Fruit fly (Drosophila melanogaster): ENCODE measurements around the gene lin-52.

Gene lin-52

dm6 chrX:5715455-5716227 lies 39.1 kb downstream of the lin-52 start:
- TF ChIP-seq esn (GFP tag; optimal IDR thresholded peaks at IDR 0.05) (peak; percentile 34), salr (GFP tag; optimal IDR thresholded peaks at IDR 0.05) (no peak), Eip93F (GFP tag; optimal IDR thresholded peaks at IDR 0.05) (no peak), Sox14 (GFP tag; optimal IDR thresholded peaks at IDR 0.05) (no peak), CG10669 (GFP tag; optimal IDR thresholded peaks at IDR 0.05) (no peak), fd85E (GFP tag; optimal IDR thresholded peaks at IDR 0.05) (no peak), lz (GFP tag; optimal IDR thresholded peaks at IDR 0.05) (no peak), Sox102F (GFP tag; optimal IDR thresholded peaks at IDR 0.05) (peak; percentile 14), CG8119 (GFP tag; IDR thresholded peaks at IDR 0.05) (0 out of 3 replicates have a peak, but pooled peaks have one; percentile 21), Eip78C (GFP tag) (peak; percentile 52), CG15336 (GFP tag; IDR thresholded peaks at IDR 0.05) (0 out of 2 replicates have a peak, but pooled peaks have one; percentile 31), eg (GFP tag; IDR thresholded peaks at IDR 0.05) (no peak), svp (GFP tag) (peak; percentile 66), Hr4 (GFP tag; optimal IDR thresholded peaks at IDR 0.05) (peak; percentile 1)

DNA sequence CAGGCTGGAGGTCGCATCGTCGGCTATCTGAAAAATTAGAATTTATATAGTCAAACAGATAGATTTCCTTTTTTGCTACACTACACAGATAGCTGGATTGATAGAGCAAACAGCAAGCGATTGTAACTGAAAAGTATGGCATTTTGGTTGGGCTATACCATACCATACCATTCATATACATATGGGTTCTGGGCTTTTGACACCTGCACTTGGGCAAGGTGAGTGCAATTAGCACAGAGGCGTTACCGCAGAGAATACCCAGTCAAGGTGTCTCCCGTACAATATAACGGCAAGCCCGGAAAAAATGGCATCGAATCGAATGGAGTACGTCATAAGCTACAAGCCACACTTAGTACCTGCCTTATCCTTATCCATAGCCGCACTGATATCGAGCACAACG lies 40.0 kb downstream of the lin-52 start:
- no peak for TF ChIP-seq fkh (GFP tag; optimal IDR thresholded peaks at IDR 0.05)
- no peak for TF ChIP-seq OdsH (GFP tag; optimal IDR thresholded peaks at IDR 0.05)
- TF ChIP-seq CG8119 (GFP tag; IDR thresholded peaks at IDR 0.05): no peak
- no peak for TF ChIP-seq CG6854 (GFP tag; optimal IDR thresholded peaks at IDR 0.05)
- TF ChIP-seq fd59A (GFP tag; optimal IDR thresholded peaks at IDR 0.05): no peak

dm6 chrX:5712966-5713365 lies 41.8 kb downstream of the lin-52 start:
- peak; percentile 22; the same call in 1 of the 3 replicates for TF ChIP-seq CG6163 (GFP tag; IDR thresholded peaks at IDR 0.05)
- no peak for TF ChIP-seq salr (GFP tag; optimal IDR thresholded peaks at IDR 0.05)
- TF ChIP-seq fd59A (GFP tag; optimal IDR thresholded peaks at IDR 0.05): no peak
- no peak for TF ChIP-seq topi (GFP tag; optimal IDR thresholded peaks at IDR 0.05)
- no peak for TF ChIP-seq dsx (GFP tag; optimal IDR thresholded peaks at IDR 0.05; ENCODE audit: poor library complexity, severe bottlenecking)
- TF ChIP-seq Hr38 (GFP tag; optimal IDR thresholded peaks at IDR 0.05): no peak
- peak; percentile 13 for TF ChIP-seq Eip78C (GFP tag)
- no peak for TF ChIP-seq vri (GFP tag; optimal IDR thresholded peaks at IDR 0.05)
- peak; percentile 65 for TF ChIP-seq svp (GFP tag)
- TF ChIP-seq CG31627 (GFP tag; optimal IDR thresholded peaks at IDR 0.05): no peak

DNA sequence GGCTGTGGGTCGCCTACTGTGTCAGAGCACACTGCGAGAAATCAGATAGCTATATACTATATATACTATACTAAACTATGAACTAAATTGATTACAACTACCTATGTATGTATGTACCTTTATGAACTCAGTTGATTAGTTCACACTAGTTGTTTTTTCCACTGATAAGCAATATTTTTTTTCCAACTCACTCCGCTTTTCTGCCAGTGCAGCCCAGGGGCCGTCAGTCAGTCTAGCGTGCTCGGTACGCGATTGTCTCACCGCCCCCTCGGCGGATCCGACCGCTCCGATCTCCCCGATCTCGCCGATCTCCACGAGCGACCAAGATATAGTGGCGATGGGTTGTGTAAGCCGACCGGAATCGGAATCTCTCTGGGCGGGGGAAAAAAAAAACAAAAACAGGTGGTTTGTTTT lies 48.9 kb downstream of the lin-52 start:
- peak; percentile 81 for TF ChIP-seq Hr4 (GFP tag; optimal IDR thresholded peaks at IDR 0.05)
- TF ChIP-seq dac (GFP tag; optimal IDR thresholded peaks at IDR 0.05): peak; percentile 70
- TF ChIP-seq cyc (GFP tag; optimal IDR thresholded peaks at IDR 0.05): peak; percentile 4
- TF ChIP-seq fd59A (GFP tag; optimal IDR thresholded peaks at IDR 0.05): peak; percentile 20
- TF ChIP-seq Met (GFP tag; optimal IDR thresholded peaks at IDR 0.05): peak; percentile 32
- no peak for TF ChIP-seq Hr38 (GFP tag; optimal IDR thresholded peaks at IDR 0.05)
- TF ChIP-seq pdm3 (GFP tag; optimal IDR thresholded peaks at IDR 0.05): peak; percentile 46
- TF ChIP-seq Ets21C (GFP tag; optimal IDR thresholded peaks at IDR 0.05): no peak
- TF ChIP-seq CG10631 (GFP tag; optimal IDR thresholded peaks at IDR 0.05): peak; percentile 61
- no peak for TF ChIP-seq fd85E (GFP tag; optimal IDR thresholded peaks at IDR 0.05)
- no peak for TF ChIP-seq Blimp-1 (GFP tag; optimal IDR thresholded peaks at IDR 0.05)
- TF ChIP-seq ss (GFP tag; optimal IDR thresholded peaks at IDR 0.05): peak; percentile 66 to 74
- peak; percentile 87 for TF ChIP-seq svp (GFP tag)
- peak; percentile 36 for TF ChIP-seq CG11902 (GFP tag; optimal IDR thresholded peaks at IDR 0.05)
- peak; percentile 71 for TF ChIP-seq Eip75B (GFP tag; optimal IDR thresholded peaks at IDR 0.05)
- peak; percentile 94 for TF ChIP-seq CG6163 (GFP tag; IDR thresholded peaks at IDR 0.05)
- TF ChIP-seq CG32006 (GFP tag; optimal IDR thresholded peaks at IDR 0.05): peak; percentile 83
- TF ChIP-seq CG6792 (GFP tag; optimal IDR thresholded peaks at IDR 0.05): peak; percentile 49
- TF ChIP-seq Eip78C (GFP tag): peak; percentile 88
- TF ChIP-seq fkh (GFP tag; optimal IDR thresholded peaks at IDR 0.05): no peak
- peak; percentile 59 for TF ChIP-seq CG11762 (GFP tag; optimal IDR thresholded peaks at IDR 0.05; ENCODE audit: insufficient read depth)
- TF ChIP-seq CG6276 (GFP tag; optimal IDR thresholded peaks at IDR 0.05): peak; percentile 84
- TF ChIP-seq spab (GFP tag; optimal IDR thresholded peaks at IDR 0.05): peak; percentile 70
- TF ChIP-seq CG6854 (GFP tag; optimal IDR thresholded peaks at IDR 0.05): no peak
- peak; percentile 74 for TF ChIP-seq CG6808 (GFP tag; optimal IDR thresholded peaks at IDR 0.05)
- peak; percentile 54 for TF ChIP-seq achi (GFP tag; optimal IDR thresholded peaks at IDR 0.05)
- TF ChIP-seq CG3032 (tag; optimal IDR thresholded peaks at IDR 0.05): peak; percentile 74
- TF ChIP-seq Sox14 (GFP tag; optimal IDR thresholded peaks at IDR 0.05): peak; percentile 16
- peak; percentile 77 for TF ChIP-seq Ets96B (tag; optimal IDR thresholded peaks at IDR 0.05)
